Worm (Caenorhabditis elegans): ENCODE data around the gene gsnl-1.

gsnl-1 gene

DNA sequence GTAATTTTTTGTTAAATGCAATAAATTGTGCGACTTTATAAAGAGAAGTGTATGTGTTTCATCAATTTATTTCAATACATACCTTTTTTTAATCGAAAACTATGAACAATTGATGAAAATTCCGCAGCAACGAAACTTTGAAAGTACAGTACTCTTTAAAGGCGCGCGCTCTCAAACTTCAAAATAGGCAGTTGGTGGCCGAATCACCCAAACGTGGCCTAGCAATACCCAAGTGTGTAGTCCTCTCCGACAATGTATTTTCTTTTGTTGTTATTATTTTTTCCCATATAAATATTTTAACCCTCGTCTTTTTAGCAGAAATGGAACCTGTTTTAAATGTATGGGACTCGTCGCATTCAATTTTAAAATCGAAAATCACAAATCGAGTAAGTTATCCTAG lies 39.7 kb downstream of the gsnl-1 start, which contains the start of gene C50F4.4:
TSS of gene C50F4.4 (plus strand) at position 267 of the 400 bp plus-strand sequence.
- no peak for TF ChIP-seq Y48G9A.11 (GFP tag; IDR thresholded peaks at IDR 0.05)
- TF ChIP-seq mes-2 (tag; optimal IDR thresholded peaks at IDR 0.05; ENCODE audit: poor library complexity, severe bottlenecking): peak; percentile 97
- peak; percentile 14 for TF ChIP-seq F49E8.2 (tag; optimal IDR thresholded peaks at IDR 0.05; ENCODE audit: borderline replicate concordance)
- TF ChIP-seq mep-1 (tag; optimal IDR thresholded peaks at IDR 0.05): no peak
- TF ChIP-seq hmg-1.1 (GFP tag; IDR thresholded peaks at IDR 0.05): no peak
- peak; percentile 53; the same call in 1 of the 2 replicates for TF ChIP-seq dmd-9 (GFP tag; IDR thresholded peaks at IDR 0.05)
- TF ChIP-seq ceh-20 (GFP tag; IDR thresholded peaks at IDR 0.05): no peak
- 0 out of 2 replicates have a peak, but pooled peaks have one; percentile 59 for TF ChIP-seq ZK337.2 (GFP tag; IDR thresholded peaks at IDR 0.05)
- TF ChIP-seq unc-130 (GFP tag; optimal IDR thresholded peaks at IDR 0.05): peak; percentile 84
- TF ChIP-seq lin-39 (tag; optimal IDR thresholded peaks at IDR 0.05): no peak
- peak in 1 of 2 experiments; percentile 52 for TF ChIP-seq hif-1 (tag; optimal IDR thresholded peaks at IDR 0.05)
- TF ChIP-seq F37D6.2 (tag; optimal IDR thresholded peaks at IDR 0.05): no peak
- no peak for TF ChIP-seq Y5F2A.4 (GFP tag; optimal IDR thresholded peaks at IDR 0.05)
- no peak for TF ChIP-seq pha-4 (GFP tag; IDR thresholded peaks at IDR 0.05)
- no peak for TF ChIP-seq pha-4 (tag; optimal IDR thresholded peaks at IDR 0.05)
- no peak for TF ChIP-seq fos-1 (tag; optimal IDR thresholded peaks at IDR 0.05)
- peak; percentile 55 for TF ChIP-seq dpl-1 (GFP tag; optimal IDR thresholded peaks at IDR 0.05)

DNA sequence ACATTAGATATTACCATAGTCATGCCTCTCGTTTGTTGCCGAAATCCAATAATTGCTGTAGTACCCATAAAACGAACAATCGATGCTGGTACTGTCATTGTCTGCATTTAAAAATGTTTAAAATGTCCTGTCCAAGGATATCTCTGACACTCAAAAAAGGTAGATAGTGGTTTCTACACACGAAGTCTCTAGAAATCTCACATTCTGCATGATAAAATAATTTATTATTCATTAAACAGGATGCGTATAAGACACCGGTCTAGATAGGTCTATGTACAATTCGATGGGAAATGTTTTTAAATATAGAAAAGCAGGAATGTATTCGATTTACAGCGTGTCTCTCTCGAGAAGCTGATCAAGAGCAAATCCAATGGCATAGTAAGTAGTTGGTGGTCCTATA lies 42.8 kb downstream of the gsnl-1 start, which contains the start of gene C50F4.12:
TSS of gene C50F4.12 (minus strand) at position 101 of the 400 bp plus-strand sequence.
- TF ChIP-seq nhr-11 (tag; optimal IDR thresholded peaks at IDR 0.05) (no peak), Y75B8A.6 (GFP tag; IDR thresholded peaks at IDR 0.05) (no peak), spr-1 (tag; optimal IDR thresholded peaks at IDR 0.05) (no peak), vab-7 (GFP tag; IDR thresholded peaks at IDR 0.05) (no peak), ztf-11 (tag; optimal IDR thresholded peaks at IDR 0.05) (no peak), lin-13 (GFP tag; optimal IDR thresholded peaks at IDR 0.05) (no peak), lin-38 (GFP tag; IDR thresholded peaks at IDR 0.05) (no peak), tra-1 (GFP tag; IDR thresholded peaks at IDR 0.05) (no peak), lim-7 (GFP tag; IDR thresholded peaks at IDR 0.05) (no peak), dpl-1 (GFP tag; optimal IDR thresholded peaks at IDR 0.05) (no peak), attf-4 (tag; optimal IDR thresholded peaks at IDR 0.05) (no peak), hlh-30 (tag; optimal IDR thresholded peaks at IDR 0.05; ENCODE audit: insufficient read depth) (no peak), mxl-2 (GFP tag; conservative IDR thresholded peaks at IDR 0.05) (no peak), lsy-2 (tag; optimal IDR thresholded peaks at IDR 0.05) (no peak)

DNA sequence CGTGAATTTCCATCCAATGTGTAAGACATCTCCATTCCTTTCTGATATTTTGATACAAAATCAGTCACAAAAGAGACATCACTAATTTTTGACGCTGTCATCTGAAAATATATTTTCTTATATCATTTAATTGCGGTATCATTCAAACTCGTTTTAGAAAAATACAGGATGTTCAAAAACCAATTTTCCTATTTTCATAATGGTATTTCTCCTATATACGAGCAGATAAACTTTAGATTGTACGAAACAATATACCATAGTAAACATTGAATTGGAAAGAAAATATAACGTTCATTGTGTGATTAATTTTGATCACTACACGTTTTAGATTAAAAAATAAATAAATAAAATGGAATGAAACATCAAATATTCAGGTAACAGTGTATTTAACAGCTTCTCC lies 44.7 kb downstream of the gsnl-1 start, which contains the start of gene C50F4.16:
TSS of gene C50F4.16 (minus strand) at position 101 of the 400 bp plus-strand sequence.
- TF ChIP-seq ztf-7 (tag; optimal IDR thresholded peaks at IDR 0.05) (no peak), mxl-2 (GFP tag; conservative IDR thresholded peaks at IDR 0.05) (no peak), daf-19 (GFP tag; conservative IDR thresholded peaks at IDR 0.05) (no peak), tra-1 (GFP tag; IDR thresholded peaks at IDR 0.05) (no peak)

DNA sequence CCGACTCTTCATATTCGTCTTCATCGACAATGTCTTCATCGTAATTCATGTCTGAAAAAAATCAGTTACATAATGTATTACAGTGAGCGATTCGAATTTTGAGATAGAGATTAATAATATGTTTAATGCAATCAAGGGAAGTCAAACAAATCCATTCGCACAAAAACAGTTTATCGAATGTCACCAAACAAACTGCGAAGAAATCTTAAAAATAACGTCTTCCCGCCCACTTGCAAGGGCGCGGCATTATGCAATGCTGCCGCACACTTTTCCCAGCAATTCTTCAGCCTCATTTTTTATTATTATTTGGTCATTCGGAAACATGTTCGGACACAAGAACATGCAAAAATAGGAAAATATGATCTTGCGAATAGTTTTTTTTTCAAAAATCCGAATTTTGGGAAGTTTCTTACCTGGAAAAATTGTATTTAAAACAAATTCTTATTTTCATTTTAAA lies 47.4 kb downstream of the gsnl-1 start, which contains the start of gene mdf-1:
TSS of gene mdf-1 (minus strand) at position 51 of the 457 bp plus-strand sequence.
- TF ChIP-seq Y105C5A.15 (GFP tag; IDR thresholded peaks at IDR 0.05): no peak
- no peak for TF ChIP-seq F44E2.7 (GFP tag; IDR thresholded peaks at IDR 0.05)
- TF ChIP-seq vab-7 (GFP tag; IDR thresholded peaks at IDR 0.05): no peak
- TF ChIP-seq dve-1 (tag; optimal IDR thresholded peaks at IDR 0.05; ENCODE audit: insufficient read depth): peak; percentile 75
- TF ChIP-seq nhr-25 (tag; optimal IDR thresholded peaks at IDR 0.05; ENCODE audit: borderline replicate concordance, insufficient read depth): no peak
- TF ChIP-seq egl-43 (GFP tag; IDR thresholded peaks at IDR 0.05): no peak
- TF ChIP-seq hlh-11 (tag; optimal IDR thresholded peaks at IDR 0.05): peak; percentile 64
- peak; percentile 63 for TF ChIP-seq T20F7.1 (GFP tag; optimal IDR thresholded peaks at IDR 0.05)
- no peak for TF ChIP-seq nhr-48 (tag; optimal IDR thresholded peaks at IDR 0.05)
- TF ChIP-seq Y48G9A.11 (GFP tag; IDR thresholded peaks at IDR 0.05): no peak
- TF ChIP-seq attf-4 (tag; optimal IDR thresholded peaks at IDR 0.05): no peak
- TF ChIP-seq lim-7 (GFP tag; IDR thresholded peaks at IDR 0.05): no peak
- no peak for TF ChIP-seq skn-1 (tag; optimal IDR thresholded peaks at IDR 0.05)
- TF ChIP-seq unc-62 (GFP tag; optimal IDR thresholded peaks at IDR 0.05 in 1 of 2): no peak
- no peak for TF ChIP-seq unc-62 (tag; optimal IDR thresholded peaks at IDR 0.05)
- no peak for TF ChIP-seq zfp-2 (tag; optimal IDR thresholded peaks at IDR 0.05)
- peak; percentile 87 for TF ChIP-seq aha-1 (tag)
- no peak for TF ChIP-seq fos-1 (tag; optimal IDR thresholded peaks at IDR 0.05)
- no peak for TF ChIP-seq ceh-82 (tag; optimal IDR thresholded peaks at IDR 0.05)
- TF ChIP-seq F10B5.3 (tag; optimal IDR thresholded peaks at IDR 0.05): no peak
